Fruit fly (Drosophila melanogaster): Measurements from ENCODE around the gene Phae1.

DNA sequence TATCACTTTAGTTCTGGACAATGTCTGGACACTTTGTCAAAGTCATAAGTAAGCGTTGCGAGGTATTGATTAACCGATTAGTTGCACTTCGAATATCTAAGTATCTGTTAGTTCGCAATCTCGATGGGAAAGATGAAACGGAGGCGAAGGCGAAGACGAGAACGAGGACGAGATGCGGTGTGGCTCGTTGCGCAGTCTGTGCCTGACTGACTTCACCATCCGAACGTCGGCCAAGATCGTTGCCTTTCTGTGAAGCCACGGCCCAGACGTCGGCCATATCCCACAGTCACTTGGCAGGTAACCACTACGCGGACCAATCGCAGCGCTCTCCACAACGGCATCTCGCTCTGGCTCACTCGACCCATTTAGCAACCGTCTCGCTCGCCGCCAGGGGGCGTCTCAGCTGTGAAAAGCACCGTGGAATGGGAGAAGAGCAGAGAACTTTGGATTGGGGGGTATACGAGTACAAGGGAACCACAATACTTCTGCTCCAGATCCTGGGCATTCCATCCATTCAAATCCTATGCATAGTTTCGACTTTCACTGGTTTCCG is 23.5 kb upstream of the Phae1 start, which contains the start of gene prd:
- TF ChIP-seq h (optimal IDR thresholded peaks at IDR 0.05) (no peak), insv (optimal IDR thresholded peaks at IDR 0.05) (no peak)

Data from Kc167 (cell line).